Worm (Caenorhabditis elegans) whole organism, late embryonic: ENCODE results near the gene fbxb-60.

Source experiments
- C08G9.2 ChIP-seq: sonication (generic microtip); optimal IDR thresholded peaks from 2 replicates; lab custom pipeline; 2016; ENCODE audit warnings: mild to moderate bottlenecking, missing genetic modification characterization, moderate library complexity, missing compliant biosample characterization
- C38D4.7 ChIP-seq: fragments of 200-800 bp; sonication (Bioruptor generic); optimal IDR thresholded peaks from 2 replicates; lab custom pipeline; 2018; ENCODE audit warnings: mild to moderate bottlenecking, missing genetic modification characterization, moderate library complexity, missing compliant biosample characterization
- F13H6.1 ChIP-seq: sonication (generic microtip); optimal IDR thresholded peaks from 2 replicates; lab custom pipeline; 2016; ENCODE audit warnings: missing genetic modification characterization, missing compliant biosample characterization
- K09A11.1 ChIP-seq: sonication (generic microtip); optimal IDR thresholded peaks from 2 replicates; lab custom pipeline; 2017; ENCODE audit warnings: antibody characterized with exemption, mild to moderate bottlenecking, missing genetic modification characterization, missing compliant biosample characterization; ENCODE audit not compliant: insufficient read depth
- T23F11.4 ChIP-seq: fragments of 200-800 bp; sonication (Bioruptor generic); optimal IDR thresholded peaks from 2 replicates; lab custom pipeline; 2018; ENCODE audit warnings: mild to moderate bottlenecking, missing genetic modification characterization, missing compliant biosample characterization
- Y22D7AL.16 ChIP-seq: sonication (generic microtip); optimal IDR thresholded peaks from 2 replicates; lab custom pipeline; 2016; ENCODE audit warnings: missing genetic modification characterization, missing compliant biosample characterization
- ahr-1 ChIP-seq: sonication (generic microtip); optimal IDR thresholded peaks from 2 replicates; lab custom pipeline; 2016; ENCODE audit warnings: missing genetic modification characterization, missing compliant biosample characterization
- ama-1 ChIP-seq: fragments of 150-350 bp; optimal IDR thresholded peaks from 2 replicates; lab custom pipeline; 2014
- ceh-24 ChIP-seq: sonication (generic microtip); optimal IDR thresholded peaks from 2 replicates; lab custom pipeline; 2016; ENCODE audit warnings: mild to moderate bottlenecking, missing genetic modification characterization, missing compliant biosample characterization
- ceh-34 ChIP-seq: sonication (generic microtip); optimal IDR thresholded peaks from 2 replicates; lab custom pipeline; 2016; ENCODE audit warnings: mild to moderate bottlenecking, missing genetic modification characterization, missing compliant biosample characterization
- ceh-45 ChIP-seq: fragments of 200-800 bp; sonication (Bioruptor generic); IDR thresholded peaks from 2 replicates; pipeline ENCODE4 v1.3.6; 2022; ENCODE audit warnings: missing genetic modification reagents, missing genetic modification characterization, missing compliant biosample characterization
- ceh-48 ChIP-seq: sonication (generic microtip); optimal IDR thresholded peaks from 2 replicates; lab custom pipeline; 2016; ENCODE audit warnings: missing genetic modification characterization, inconsistent platforms, missing compliant biosample characterization
- ceh-6 ChIP-seq: fragments of 200-800 bp; sonication (Bioruptor generic); optimal IDR thresholded peaks from 2 replicates; lab custom pipeline; 2018; ENCODE audit warnings: mild to moderate bottlenecking, missing genetic modification characterization, missing compliant biosample characterization
- dmd-4 ChIP-seq: sonication (generic microtip); optimal IDR thresholded peaks from 2 replicates; lab custom pipeline; 2016; ENCODE audit warnings: borderline replicate concordance, missing genetic modification characterization, missing compliant biosample characterization
- elt-2 ChIP-seq: sonication (generic microtip); optimal IDR thresholded peaks from 2 replicates; lab custom pipeline; 2016; ENCODE audit warnings: missing genetic modification reagents, missing genetic modification characterization, missing compliant biosample characterization
- elt-4 ChIP-seq: sonication (generic microtip); optimal IDR thresholded peaks from 2 replicates; lab custom pipeline; 2016; ENCODE audit warnings: missing genetic modification characterization, missing compliant biosample characterization
- eyg-1 ChIP-seq: sonication (generic microtip); optimal IDR thresholded peaks from 2 replicates; lab custom pipeline; 2016; ENCODE audit warnings: missing genotype, missing genetic modification characterization, missing compliant biosample characterization
- fax-1 ChIP-seq: sonication (generic microtip); optimal IDR thresholded peaks from 2 replicates; lab custom pipeline; 2016; ENCODE audit warnings: missing genotype, missing genetic modification characterization, missing compliant biosample characterization
- fkh-6 ChIP-seq: sonication (generic microtip); optimal IDR thresholded peaks from 2 replicates; lab custom pipeline; 2016; ENCODE audit warnings: missing genetic modification characterization, missing compliant biosample characterization
- gmeb-2 ChIP-seq: sonication (generic microtip); optimal IDR thresholded peaks from 2 replicates; lab custom pipeline; 2016; ENCODE audit warnings: missing genetic modification characterization, inconsistent platforms, missing compliant biosample characterization
- hlh-15 ChIP-seq: sonication (generic microtip); optimal IDR thresholded peaks from 2 replicates; lab custom pipeline; 2016; ENCODE audit warnings: missing genetic modification characterization, missing compliant biosample characterization
- lim-6 ChIP-seq: sonication (generic microtip); optimal IDR thresholded peaks from 2 replicates; lab custom pipeline; 2016; ENCODE audit warnings: missing genetic modification characterization, missing compliant biosample characterization
- lin-11 ChIP-seq: fragments of 200-800 bp; sonication (Bioruptor generic); optimal IDR thresholded peaks from 2 replicates; lab custom pipeline; 2018; ENCODE audit warnings: mild to moderate bottlenecking, missing genetic modification characterization, missing compliant biosample characterization
- mec-3 ChIP-seq: sonication (generic microtip); optimal IDR thresholded peaks from 2 replicates; lab custom pipeline; 2016; ENCODE audit warnings: borderline replicate concordance, missing genetic modification characterization, missing compliant biosample characterization
- nhr-11 ChIP-seq: fragments of 150-350 bp; optimal IDR thresholded peaks from 2 replicates; lab custom pipeline; 2014; ENCODE audit warnings: missing biosample characterization, missing genetic modification characterization
- nhr-232 ChIP-seq: sonication (generic microtip); optimal IDR thresholded peaks from 2 replicates; lab custom pipeline; 2016; ENCODE audit warnings: missing genetic modification characterization, missing compliant biosample characterization
- npax-4 ChIP-seq: sonication (generic microtip); optimal IDR thresholded peaks from 2 replicates; lab custom pipeline; 2016; ENCODE audit warnings: missing genetic modification characterization, missing compliant biosample characterization
- odd-2 ChIP-seq: sonication (generic microtip); optimal IDR thresholded peaks from 2 replicates; lab custom pipeline; 2017; ENCODE audit warnings: antibody characterized with exemption, mild to moderate bottlenecking, missing genetic modification characterization, missing compliant biosample characterization
- pag-3 ChIP-seq: sonication (generic microtip); optimal IDR thresholded peaks from 2 replicates; lab custom pipeline; 2016; ENCODE audit warnings: missing compliant biosample characterization, missing genetic modification characterization, borderline replicate concordance
- pat-9 ChIP-seq: fragments of 200-800 bp; sonication (Bioruptor generic); optimal IDR thresholded peaks from 2 replicates; lab custom pipeline; 2018; ENCODE audit warnings: mild to moderate bottlenecking, missing genetic modification characterization, moderate library complexity, missing compliant biosample characterization
- pax-1 ChIP-seq: fragments of 150-350 bp; optimal IDR thresholded peaks from 2 replicates; lab custom pipeline; 2014; ENCODE audit warnings: missing biosample characterization, missing genetic modification characterization
- pha-2 ChIP-seq: sonication (generic microtip); optimal IDR thresholded peaks from 2 replicates; lab custom pipeline; 2017; ENCODE audit warnings: mild to moderate bottlenecking, missing genetic modification characterization, missing compliant biosample characterization
- pros-1 ChIP-seq: fragments of 150-350 bp; optimal IDR thresholded peaks from 2 replicates; lab custom pipeline; 2014; ENCODE audit warnings: missing biosample characterization, missing genetic modification reagents, missing genetic modification characterization
- ref-2 ChIP-seq: sonication (generic microtip); optimal IDR thresholded peaks from 2 replicates; lab custom pipeline; 2016; ENCODE audit warnings: missing genetic modification characterization, missing compliant biosample characterization
- rnt-1 ChIP-seq: sonication (generic microtip); optimal IDR thresholded peaks from 2 replicates; lab custom pipeline; 2016; ENCODE audit warnings: missing genetic modification characterization, missing compliant biosample characterization
- syd-9 ChIP-seq: sonication (generic microtip); optimal IDR thresholded peaks from 2 replicates; lab custom pipeline; 2016; ENCODE audit warnings: mild to moderate bottlenecking, missing genetic modification characterization, moderate library complexity, missing compliant biosample characterization
- tbx-2 ChIP-seq: sonication (generic microtip); optimal IDR thresholded peaks from 2 replicates; lab custom pipeline; 2016; ENCODE audit warnings: missing genetic modification characterization, missing compliant biosample characterization
- unc-3 ChIP-seq, 2 experiments: fragments of 200-800 bp in 1 of 2; sonication (Bioruptor generic) in 1 of 2; sonication (generic microtip) in 1 of 2; conservative IDR thresholded peaks in 1 of 2; optimal IDR thresholded peaks in 1 of 2; 2 replicates each; pipeline versions ENCODE4 v1.3.6 to Lab custom; 2016 to 2022; ENCODE audit warnings: missing compliant biosample characterization in 2 of 2, missing genetic modification characterization in 2 of 2, missing genetic modification reagents in 1 of 2
- unc-42 ChIP-seq: sonication (generic microtip); optimal IDR thresholded peaks from 2 replicates; lab custom pipeline; 2016; ENCODE audit warnings: missing genotype, missing genetic modification characterization, missing compliant biosample characterization

The fbxb-60 gene

DNA sequence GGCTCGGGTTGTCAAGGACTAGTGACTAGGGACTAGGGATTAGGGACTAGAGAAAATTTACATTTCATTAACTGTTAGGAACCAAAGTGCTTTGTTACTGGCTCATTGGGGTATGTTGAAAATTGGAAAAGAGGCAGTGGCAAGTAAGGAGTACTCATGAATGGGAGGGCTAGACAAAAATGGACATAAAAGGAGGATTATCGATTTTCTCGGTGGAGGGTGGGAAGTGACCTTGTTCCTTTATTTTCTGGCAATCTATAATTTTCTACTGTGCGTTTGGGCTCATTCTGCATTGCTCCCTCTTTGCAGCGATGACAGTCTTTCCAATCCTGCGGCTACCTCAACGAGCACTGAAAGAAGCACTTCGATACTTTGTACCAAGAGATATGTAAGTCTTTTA lies at the start of gene fbxb-60:
Gene fbxb-60 (plus strand): TSS at position 301 of the 400 bp plus-strand sequence.
- TF ChIP-seq ceh-34 (tag; lab: Kevin White, UChicago) (no peak), T23F11.4 (GFP tag; lab: Kevin White, UChicago) (no peak), npax-4 (tag; lab: Kevin White, UChicago) (no peak), ama-1 (lab: Kevin White, UChicago) (no peak), lim-6 (no peak), F13H6.1 (tag; lab: Kevin White, UChicago) (no peak), ceh-6 (no peak), unc-3 (GFP tag; conservative IDR thresholded peaks at IDR 0.05; lab: Robert Waterston, UW) (no peak), unc-3 (tag; optimal IDR thresholded peaks at IDR 0.05; lab: Kevin White, UChicago) (no peak), C08G9.2 (tag; lab: Kevin White, UChicago) (no peak), ahr-1 (tag; lab: Kevin White, UChicago) (no peak), K09A11.1 (tag; lab: Kevin White, UChicago) (no peak), hlh-15 (tag; lab: Kevin White, UChicago) (no peak), rnt-1 (no peak), nhr-11 (tag; lab: Kevin White, UChicago) (no peak), syd-9 (tag; lab: Kevin White, UChicago) (no peak), dmd-4 (tag; lab: Kevin White, UChicago) (no peak)
- TF ChIP-seq, all 69 proteins: peak for 0

- TF ChIP-seq mec-3 (tag; lab: Kevin White, UChicago) (no peak), pat-9 (tag; lab: Kevin White, UChicago) (no peak), ceh-48 (tag; lab: Kevin White, UChicago) (no peak), elt-2 (tag; lab: Kevin White, UChicago) (no peak), lin-11 (tag; lab: Kevin White, UChicago) (no peak)
Measured at ce11 chrV:19250983-19251382, 46.6 kb upstream of the fbxb-60 start, which contains the start of gene str-81. Gene str-81 (minus strand): TSS chrV:19251083.

DNA sequence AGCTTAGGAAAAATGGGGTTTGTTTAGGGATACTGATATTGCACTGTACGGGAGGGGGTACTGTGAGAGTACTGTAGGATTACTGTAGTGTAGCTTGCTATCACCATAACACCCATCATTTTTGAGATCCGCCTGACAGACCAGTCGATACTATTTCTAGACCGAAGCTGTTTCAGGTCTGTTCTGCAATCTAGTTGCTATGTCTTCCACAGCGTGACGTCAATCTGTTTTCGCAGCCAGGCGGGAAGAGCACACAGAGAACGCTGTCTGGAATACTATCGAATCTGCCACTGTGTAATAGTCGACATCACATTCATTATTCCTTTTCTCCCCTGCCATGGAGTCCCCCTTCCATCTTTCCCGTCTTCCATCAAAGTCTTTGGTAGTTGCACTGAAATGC lies 45.8 kb upstream of the fbxb-60 start, which contains the start of gene F21D9.11:
Gene F21D9.11 (plus strand): TSS at position 301 of the 400 bp plus-strand sequence.
- no peak for TF ChIP-seq unc-42 (tag; lab: Kevin White, UChicago)
- TF ChIP-seq ceh-45 (GFP tag; lab: Robert Waterston, UW): no peak
- TF ChIP-seq pag-3 (tag; lab: Kevin White, UChicago): no peak
- TF ChIP-seq lin-11 (tag; lab: Kevin White, UChicago): no peak
- no peak for TF ChIP-seq pha-2
- TF ChIP-seq fax-1 (tag; lab: Kevin White, UChicago): no peak
- TF ChIP-seq, all 69 proteins: peak for 0

- TF ChIP-seq lim-6 (no peak), ref-2 (tag; lab: Kevin White, UChicago) (no peak), mec-3 (tag; lab: Kevin White, UChicago) (no peak), T23F11.4 (GFP tag; lab: Kevin White, UChicago) (no peak), pax-1 (tag; lab: Kevin White, UChicago) (no peak), dmd-4 (tag; lab: Kevin White, UChicago) (no peak), pros-1 (tag; lab: Kevin White, UChicago) (no peak), eyg-1 (tag; lab: Kevin White, UChicago) (no peak), ceh-6 (no peak), fkh-6 (no peak), nhr-11 (tag; lab: Kevin White, UChicago) (no peak), ceh-24 (no peak), ceh-34 (tag; lab: Kevin White, UChicago) (no peak), pha-2 (no peak), elt-4 (no peak), C08G9.2 (tag; lab: Kevin White, UChicago) (no peak)
Measured at ce11 chrV:19253520-19253919, 44.1 kb upstream of the fbxb-60 start, which contains the start of gene F21D9.4. Gene F21D9.4 (plus strand): TSS chrV:19253820.

DNA sequence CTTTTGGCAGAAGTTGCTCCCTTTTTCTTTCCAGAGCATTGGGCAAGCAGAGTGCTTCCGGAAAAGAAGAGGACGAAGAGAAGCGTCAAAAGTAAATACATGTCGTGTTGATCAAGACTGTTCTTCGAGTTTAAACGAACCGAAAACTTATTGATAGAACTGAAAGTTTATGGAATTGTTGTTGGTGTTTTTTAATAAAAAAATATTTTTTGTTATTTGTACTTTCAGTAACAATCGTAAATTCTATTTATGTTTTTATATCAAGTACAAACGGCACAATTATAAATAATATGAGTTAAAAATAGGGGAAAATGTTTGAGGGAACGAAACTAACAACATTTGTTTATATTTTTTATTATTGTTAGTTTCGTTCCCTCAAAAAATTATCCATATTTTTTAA lies 40.0 kb upstream of the fbxb-60 start, which contains the start of gene F21D9.3:
Gene F21D9.3 (minus strand): TSS at position 101 of the 400 bp plus-strand sequence.
- TF ChIP-seq elt-4: no peak
- no peak for TF ChIP-seq gmeb-2
- no peak for TF ChIP-seq odd-2
- TF ChIP-seq tbx-2 (tag; lab: Kevin White, UChicago): no peak
- TF ChIP-seq T23F11.4 (GFP tag; lab: Kevin White, UChicago): no peak
- TF ChIP-seq nhr-232 (tag; lab: Kevin White, UChicago): no peak
- TF ChIP-seq C38D4.7 (GFP tag; lab: Kevin White, UChicago): no peak
- TF ChIP-seq Y22D7AL.16 (tag; lab: Kevin White, UChicago): no peak
- TF ChIP-seq ama-1 (lab: Kevin White, UChicago): no peak
